Fruit fly (Drosophila melanogaster) whole organism, embryonic: ENCODE measurements around the gene Frmd5.

ENCODE experiments used
- BEAF-32 ChIP-seq: fragments of 200-800 bp; sonication (Bioruptor generic); optimal IDR thresholded peaks from 3 replicates; lab custom pipeline; 2017; ENCODE audit warnings: missing biosample characterization, missing genetic modification characterization, mild to moderate bottlenecking, moderate library complexity, missing genetic modification reagents
- CG10565 ChIP-seq: fragments of 200-800 bp; sonication (Bioruptor generic); optimal IDR thresholded peaks from 3 replicates; lab custom pipeline; 2016; ENCODE audit warnings: missing biosample characterization, mild to moderate bottlenecking, missing genetic modification characterization
- CG12769 ChIP-seq: fragments of 200-800 bp; sonication (Bioruptor generic); optimal IDR thresholded peaks from 2 replicates; lab custom pipeline; 2019; ENCODE audit warnings: missing biosample characterization, mild to moderate bottlenecking, missing genetic modification characterization, moderate library complexity
- CG14710 ChIP-seq: fragments of 200-800 bp; sonication (Bioruptor generic); optimal IDR thresholded peaks from 3 replicates; lab custom pipeline; 2019; ENCODE audit warnings: missing biosample characterization, mild to moderate bottlenecking, missing genetic modification characterization, moderate library complexity
- CG15514 ChIP-seq: fragments of 200-800 bp; sonication (Bioruptor generic); optimal IDR thresholded peaks from 3 replicates; lab custom pipeline; 2017; ENCODE audit warnings: missing biosample characterization, missing genetic modification characterization, mild to moderate bottlenecking, moderate library complexity, missing genetic modification reagents
- CG1603 ChIP-seq: fragments of 200-800 bp; sonication (Bioruptor generic); optimal IDR thresholded peaks from 2 replicates; lab custom pipeline; 2019; ENCODE audit warnings: missing biosample characterization, mild to moderate bottlenecking, missing genetic modification characterization, moderate library complexity
- CG16779 ChIP-seq: fragments of 200-800 bp; sonication (Bioruptor generic); IDR thresholded peaks from 2 replicates; pipeline ENCODE4 v1.3.6; 2022; ENCODE audit warnings: missing biosample characterization, missing genetic modification characterization
- CG17385 ChIP-seq: fragments of 200-800 bp; sonication (Bioruptor generic); optimal IDR thresholded peaks from 3 replicates; lab custom pipeline; 2018; ENCODE audit warnings: missing biosample characterization, mild to moderate bottlenecking, missing genetic modification characterization
- CG17829 ChIP-seq: fragments of 200-800 bp; optimal IDR thresholded peaks from 2 replicates; lab custom pipeline; 2019; ENCODE audit warnings: missing biosample characterization, mild to moderate bottlenecking, missing genetic modification characterization, moderate library complexity
- CG18764 ChIP-seq: fragments of 200-800 bp; sonication (Bioruptor generic); optimal IDR thresholded peaks from 3 replicates; lab custom pipeline; 2016; ENCODE audit warnings: missing biosample characterization, missing genetic modification characterization
- CG2116 ChIP-seq: fragments of 200-800 bp; sonication (Bioruptor generic); optimal IDR thresholded peaks from 3 replicates; lab custom pipeline; 2018; ENCODE audit warnings: missing biosample characterization, mild to moderate bottlenecking, missing genetic modification characterization
- CG30020 ChIP-seq: fragments of 200-800 bp; optimal IDR thresholded peaks from 2 replicates; lab custom pipeline; 2019; ENCODE audit warnings: missing biosample characterization, mild to moderate bottlenecking, missing genetic modification characterization, moderate library complexity
- CG3163 ChIP-seq: fragments of 200-800 bp; sonication (Bioruptor generic); optimal IDR thresholded peaks from 3 replicates; lab custom pipeline; 2016; ENCODE audit warnings: missing biosample characterization, missing genetic modification characterization
- CG43689 ChIP-seq: fragments of 200-800 bp; sonication (Bioruptor generic); IDR thresholded peaks from 2 replicates; pipeline ENCODE4 v1.3.6; 2022; ENCODE audit warnings: missing biosample characterization, missing genetic modification characterization
- CG6689 ChIP-seq: fragments of 200-800 bp; sonication (Bioruptor generic); IDR thresholded peaks from 2 replicates; pipeline ENCODE4 v1.3.6; 2022; ENCODE audit warnings: missing biosample characterization, missing genetic modification characterization
- CG8290 ChIP-seq, 3 experiments: fragments of 200-800 bp; sonication (Bioruptor generic); optimal IDR thresholded peaks; 2 replicates each; lab custom pipeline; 2016 to 2019; ENCODE audit warnings: missing biosample characterization in 3 of 3, missing genetic modification characterization in 3 of 3, mild to moderate bottlenecking in 2 of 3, moderate library complexity in 1 of 3
- CG8388 ChIP-seq: fragments of 200-800 bp; sonication (Bioruptor generic); optimal IDR thresholded peaks from 2 replicates; lab custom pipeline; 2019; ENCODE audit warnings: missing biosample characterization, mild to moderate bottlenecking, missing genetic modification characterization, moderate library complexity
- CG8924 ChIP-seq: fragments of 200-800 bp; optimal IDR thresholded peaks from 3 replicates; lab custom pipeline; 2019; ENCODE audit warnings: missing biosample characterization, mild to moderate bottlenecking, missing genetic modification characterization, moderate library complexity
- CG9727 ChIP-seq: fragments of 200-800 bp; sonication (Bioruptor generic); optimal IDR thresholded peaks from 3 replicates; lab custom pipeline; 2017; ENCODE audit warnings: missing biosample characterization, mild to moderate bottlenecking, missing genetic modification characterization
- CG9797 ChIP-seq: fragments of 200-800 bp; sonication (Bioruptor generic); optimal IDR thresholded peaks from 3 replicates; lab custom pipeline; 2018; ENCODE audit warnings: missing biosample characterization, mild to moderate bottlenecking, missing genetic modification characterization
- CkIIα-i1 ChIP-seq: fragments of 200-800 bp; sonication (Bioruptor generic); IDR thresholded peaks from 2 replicates; pipeline ENCODE4 v1.3.6; 2022; ENCODE audit warnings: missing biosample characterization, missing genetic modification characterization
- D19B ChIP-seq: fragments of 200-800 bp; sonication (Bioruptor generic); optimal IDR thresholded peaks from 2 replicates; lab custom pipeline; 2017; ENCODE audit warnings: missing biosample characterization, mild to moderate bottlenecking, missing genetic modification characterization
- Dad ChIP-seq: fragments of 200-800 bp; sonication (Bioruptor generic); optimal IDR thresholded peaks from 3 replicates; lab custom pipeline; 2016; ENCODE audit warnings: missing biosample characterization, missing genetic modification characterization
- Dp ChIP-seq: fragments of 200-800 bp; sonication (Bioruptor generic); optimal IDR thresholded peaks from 2 replicates; lab custom pipeline; 2018; ENCODE audit warnings: missing biosample characterization, mild to moderate bottlenecking, missing genetic modification characterization, moderate library complexity
- E2f2 ChIP-seq: fragments of 200-800 bp; sonication (Bioruptor generic); IDR thresholded peaks from 2 replicates; pipeline ENCODE4 v1.3.6; 2022; ENCODE audit warnings: missing biosample characterization, missing genetic modification characterization
- Eip74EF ChIP-seq, 2 experiments: fragments of 200-800 bp in 1 of 2; fragments of >200 bp in 1 of 2; sonication (Bioruptor generic) in 1 of 2; optimal IDR thresholded peaks; 2 replicates each; lab custom pipeline; 2017 to 2019; ENCODE audit warnings: missing biosample characterization in 2 of 2, missing genetic modification characterization in 2 of 2, mild to moderate bottlenecking in 1 of 2, moderate library complexity in 1 of 2
- Jarid2 ChIP-seq: fragments of 200-800 bp; sonication (Bioruptor generic); optimal IDR thresholded peaks from 3 replicates; lab custom pipeline; 2017; ENCODE audit warnings: mild to moderate bottlenecking, missing biosample characterization, missing genetic modification reagents, missing genetic modification characterization
- Lpt ChIP-seq: fragments of >200 bp; optimal IDR thresholded peaks from 2 replicates; lab custom pipeline; 2018; ENCODE audit warnings: missing biosample characterization, missing genetic modification characterization
- MBD-R2 ChIP-seq: fragments of 200-800 bp; sonication (Bioruptor generic); IDR thresholded peaks from 2 replicates; pipeline ENCODE4 v1.3.6; 2022; ENCODE audit warnings: missing biosample characterization, missing genetic modification characterization
- Mad ChIP-seq: fragments of 200-800 bp; sonication (Bioruptor generic); optimal IDR thresholded peaks from 2 replicates; lab custom pipeline; 2016; ENCODE audit warnings: missing biosample characterization, missing genetic modification characterization
- Pdp1 ChIP-seq, 2 experiments: fragments of 200-800 bp; sonication (Bioruptor generic); optimal IDR thresholded peaks; 3 replicates each; lab custom pipeline; 2016; ENCODE audit warnings: missing biosample characterization in 2 of 2, missing genetic modification characterization in 2 of 2, mild to moderate bottlenecking in 1 of 2, moderate library complexity in 1 of 2
- bigmax ChIP-seq: fragments of 200-800 bp; sonication (Bioruptor generic); optimal IDR thresholded peaks from 2 replicates; lab custom pipeline; 2018; ENCODE audit warnings: missing biosample characterization, mild to moderate bottlenecking, missing genetic modification characterization
- cato ChIP-seq: fragments of 200-800 bp; sonication (Bioruptor generic); optimal IDR thresholded peaks from 2 replicates; lab custom pipeline; 2016; ENCODE audit warnings: missing biosample characterization, missing genetic modification characterization, borderline replicate concordance
- dimm ChIP-seq: fragments of 200-800 bp; sonication (Bioruptor generic); IDR thresholded peaks from 2 replicates; pipeline ENCODE4 v1.3.6; 2022; ENCODE audit warnings: missing biosample characterization, missing genetic modification characterization
- exex ChIP-seq: fragments of 200-800 bp; sonication (Bioruptor generic); optimal IDR thresholded peaks from 4 replicates; lab custom pipeline; 2018; ENCODE audit warnings: missing biosample characterization, mild to moderate bottlenecking, missing genetic modification characterization, moderate library complexity
- fd64A ChIP-seq: fragments of 200-800 bp; sonication (Bioruptor generic); optimal IDR thresholded peaks from 3 replicates; lab custom pipeline; 2018; ENCODE audit warnings: missing biosample characterization, mild to moderate bottlenecking, missing genetic modification characterization
- gfzf ChIP-seq: fragments of 200-800 bp; sonication (Bioruptor generic); optimal IDR thresholded peaks from 2 replicates; lab custom pipeline; 2016; ENCODE audit warnings: missing biosample characterization, mild to moderate bottlenecking, missing genetic modification characterization, moderate library complexity
- gsb-n ChIP-seq: fragments of 200-800 bp; sonication (Bioruptor generic); optimal IDR thresholded peaks from 3 replicates; lab custom pipeline; 2018; ENCODE audit warnings: missing biosample characterization, mild to moderate bottlenecking, missing genetic modification characterization
- hb ChIP-seq: fragments of 200-800 bp; sonication (Bioruptor generic); IDR thresholded peaks from 3 replicates; pipeline ENCODE4 v1.3.6; 2022; ENCODE audit warnings: missing biosample characterization, missing genetic modification characterization; ENCODE audit not compliant: partially characterized antibody
- mam ChIP-seq: fragments of 200-800 bp; sonication (Bioruptor generic); optimal IDR thresholded peaks from 3 replicates; lab custom pipeline; 2016; ENCODE audit warnings: missing biosample characterization, missing genetic modification characterization
- nom ChIP-seq: fragments of 200-800 bp; sonication (Bioruptor generic); optimal IDR thresholded peaks from 2 replicates; lab custom pipeline; 2017; ENCODE audit warnings: missing biosample characterization, missing genetic modification characterization, mild to moderate bottlenecking, moderate library complexity, missing genetic modification reagents
- pfk ChIP-seq: fragments of 200-800 bp; sonication (Bioruptor generic); optimal IDR thresholded peaks from 2 replicates; lab custom pipeline; 2018; ENCODE audit warnings: missing biosample characterization, mild to moderate bottlenecking, missing genetic modification characterization, moderate library complexity
- pzg ChIP-seq: fragments of 200-800 bp; sonication (Bioruptor generic); optimal IDR thresholded peaks from 3 replicates; lab custom pipeline; 2018; ENCODE audit warnings: missing biosample characterization, mild to moderate bottlenecking, missing genetic modification characterization, moderate library complexity
- row ChIP-seq: fragments of 200-800 bp; sonication (Bioruptor generic); IDR thresholded peaks from 3 replicates; pipeline ENCODE4 v1.3.6; 2022; ENCODE audit warnings: missing biosample characterization, missing genetic modification characterization
- sens ChIP-seq: fragments of 200-800 bp; sonication (Bioruptor generic); peaks from one replicate; lab custom pipeline; 2016; ENCODE audit warnings: missing biosample characterization, missing genetic modification characterization
- stc ChIP-seq: fragments of 200-800 bp; sonication (Bioruptor generic); IDR thresholded peaks from 2 replicates; pipeline ENCODE4 v1.3.6; 2022; ENCODE audit warnings: missing biosample characterization, missing genetic modification characterization
- stwl ChIP-seq: fragments of 200-800 bp; sonication (Bioruptor generic); optimal IDR thresholded peaks from 3 replicates; lab custom pipeline; 2018; ENCODE audit warnings: missing biosample characterization, mild to moderate bottlenecking, missing genetic modification characterization, moderate library complexity
- trem ChIP-seq: fragments of 200-800 bp; optimal IDR thresholded peaks from 3 replicates; lab custom pipeline; 2019; ENCODE audit warnings: missing biosample characterization, mild to moderate bottlenecking, missing genetic modification characterization, moderate library complexity
- ttk ChIP-seq: fragments of 200-800 bp; sonication (Bioruptor generic); IDR thresholded peaks from 2 replicates; pipeline ENCODE4 v2.1.2; 2022; ENCODE audit warnings: missing biosample characterization, missing genetic modification characterization

Frmd5 gene

DNA sequence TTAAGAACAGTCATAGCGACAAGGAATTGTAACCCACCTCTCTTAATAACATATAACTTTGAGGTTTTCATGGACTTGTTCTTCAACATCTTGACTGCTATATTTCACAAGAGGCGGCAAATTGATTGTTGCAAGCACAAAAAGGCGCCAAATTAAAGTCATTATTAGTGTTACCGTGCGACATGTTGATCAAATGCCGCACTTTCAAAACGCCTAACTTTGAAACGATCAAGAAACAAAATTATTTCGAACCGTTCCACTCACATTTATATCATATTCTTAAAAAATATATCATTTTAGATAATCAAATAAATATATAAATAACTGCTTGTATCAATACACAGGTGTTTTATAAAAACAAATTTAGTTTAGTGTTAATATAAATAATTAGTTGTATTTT is 16.5 kb upstream of the Frmd5 start, which contains the start of gene RnrL:
TSS of gene RnrL (minus strand) at position 154 of the 400 bp plus-strand sequence.
- TF ChIP-seq Eip74EF (GFP tag; optimal IDR thresholded peaks at IDR 0.05; lab: Kevin White, UChicago) (no peak), CkIIα-i1 (GFP tag; lab: Robert Waterston, UW) (no peak), pzg (peak; percentile 40), D19B (no peak), CG8290 (GFP tag; optimal IDR thresholded peaks at IDR 0.05; lab: Kevin White, UChicago) (peak; percentile 46), CG8290 (tag; optimal IDR thresholded peaks at IDR 0.05; lab: Kevin White, UChicago) (no peak), Dad (GFP tag; lab: Kevin White, UChicago) (no peak), stwl (peak; percentile 48), CG9797 (GFP tag; lab: Kevin White, UChicago) (peak; percentile 59), MBD-R2 (GFP tag; lab: Robert Waterston, UW) (peak; percentile 37), nom (GFP tag; lab: Kevin White, UChicago) (no peak), CG14710 (peak; percentile 7), CG2116 (GFP tag; lab: Kevin White, UChicago) (peak; percentile 5), hb (GFP tag; lab: Robert Waterston, UW) (no peak), sens (GFP tag; lab: Kevin White, UChicago) (peak; percentile 10), gfzf (GFP tag; lab: Kevin White, UChicago) (peak; percentile 64), CG16779 (GFP tag; lab: Robert Waterston, UW) (no peak), CG9727 (no peak), row (GFP tag; lab: Robert Waterston, UW) (peak; percentile 39; the same call in 2 of the 3 replicates), exex (tag; lab: Kevin White, UChicago) (no peak), BEAF-32 (GFP tag; lab: Kevin White, UChicago) (peak; percentile 7), mam (GFP tag; lab: Kevin White, UChicago) (no peak), CG43689 (no peak), Dp (peak; percentile 75), pfk (GFP tag; lab: Kevin White, UChicago) (peak; percentile 85), CG6689 (GFP tag; lab: Robert Waterston, UW) (no peak), E2f2 (GFP tag; lab: Robert Waterston, UW) (peak; percentile 80), CG30020 (tag; lab: Kevin White, UChicago) (peak; percentile 89), trem (peak; percentile 6), CG1603 (peak; percentile 95), Lpt (GFP tag; lab: Kevin White, UChicago) (no peak)

- TF ChIP-seq sens (GFP tag; lab: Kevin White, UChicago) (peak; percentile 59), CG18764 (no peak), gsb-n (tag; lab: Kevin White, UChicago) (no peak), CG30020 (tag; lab: Kevin White, UChicago) (peak; percentile 85), bigmax (GFP tag; lab: Kevin White, UChicago) (no peak), CG12769 (tag; lab: Kevin White, UChicago) (no peak), cato (GFP tag; lab: Kevin White, UChicago) (no peak), CG3163 (no peak), CG10565 (no peak), dimm (GFP tag; lab: Robert Waterston, UW) (no peak), CG17829 (tag; lab: Kevin White, UChicago) (peak; percentile 49), fd64A (GFP tag; lab: Kevin White, UChicago) (no peak), CG8388 (peak; percentile 27), CG17385 (GFP tag; lab: Kevin White, UChicago) (no peak), Pdp1 (GFP tag; optimal IDR thresholded peaks at IDR 0.05; lab: Kevin White, UChicago) (peak in 1 of 2 experiments; percentile 99), CG15514 (GFP tag; lab: Kevin White, UChicago) (peak; percentile 26), stc (no peak), CG8924 (tag; lab: Kevin White, UChicago) (peak; percentile 70), ttk (GFP tag; lab: Robert Waterston, UW) (no peak), Jarid2 (GFP tag; lab: Kevin White, UChicago) (no peak), Mad (GFP tag; lab: Kevin White, UChicago) (no peak)
Observed at dm6 chr2L:10331066-10331847, 13.0 kb upstream of the Frmd5 start, which contains the start of the genes Schip1 and Cox10. Gene Schip1, minus strand, starts transcription at chr2L:10331116. Gene Cox10, plus strand, starts transcription at chr2L:10331471.
